Worm (Caenorhabditis elegans) whole organism, mixed stage, embryonic: ENCODE results near the gene daf-4.

Source experiments
- M03D4.4 ChIP-seq: sonication (generic microtip); optimal IDR thresholded peaks from 2 replicates; lab custom pipeline; 2017; ENCODE audit warnings: mild to moderate bottlenecking, missing genetic modification characterization, missing compliant biosample characterization
- bed-3 ChIP-seq: fragments of 200-800 bp; sonication (Bioruptor generic); optimal IDR thresholded peaks from 3 replicates; lab custom pipeline; 2018; ENCODE audit warnings: mild to moderate bottlenecking, missing genetic modification characterization, moderate library complexity, missing compliant biosample characterization
- blmp-1 ChIP-seq: fragments of 150-350 bp; optimal IDR thresholded peaks from 2 replicates; lab custom pipeline; 2014; ENCODE audit warnings: missing biosample characterization, missing genetic modification characterization
- ceh-39 ChIP-seq: fragments of 150-350 bp; optimal IDR thresholded peaks from 2 replicates; lab custom pipeline; 2014; ENCODE audit warnings: missing biosample characterization, missing genetic modification characterization
- ceh-43 ChIP-seq: fragments of 200-800 bp; sonication (Bioruptor generic); optimal IDR thresholded peaks from 2 replicates; lab custom pipeline; 2018; ENCODE audit warnings: mild to moderate bottlenecking, missing genetic modification characterization, moderate library complexity, missing compliant biosample characterization
- ceh-83 ChIP-seq: fragments of 200-800 bp; sonication (Bioruptor generic); optimal IDR thresholded peaks from 2 replicates; lab custom pipeline; 2018; ENCODE audit warnings: mild to moderate bottlenecking, missing genetic modification characterization, missing compliant biosample characterization
- ces-1 ChIP-seq: fragments of 150-350 bp; optimal IDR thresholded peaks from 2 replicates; lab custom pipeline; 2014; ENCODE audit warnings: missing biosample characterization, missing genetic modification reagents, missing genetic modification characterization
- cnd-1 ChIP-seq: fragments of 200-800 bp; sonication (Bioruptor generic); optimal IDR thresholded peaks from 2 replicates; lab custom pipeline; 2018; ENCODE audit warnings: mild to moderate bottlenecking, missing genetic modification characterization, missing compliant biosample characterization
- drap-1 ChIP-seq: fragments of 200-800 bp; sonication (Bioruptor generic); optimal IDR thresholded peaks from 3 replicates; lab custom pipeline; 2018; ENCODE audit warnings: mild to moderate bottlenecking, missing genetic modification characterization, missing compliant biosample characterization
- elt-1 ChIP-seq: sonication (generic microtip); optimal IDR thresholded peaks from 2 replicates; lab custom pipeline; 2017; ENCODE audit warnings: missing genetic modification characterization, mild to moderate bottlenecking, missing compliant biosample characterization, antibody characterized with exemption, moderate library complexity, borderline replicate concordance; ENCODE audit not compliant: insufficient read depth
- elt-3 ChIP-seq: fragments of 150-350 bp; optimal IDR thresholded peaks from 2 replicates; lab custom pipeline; 2014; ENCODE audit warnings: missing biosample characterization, missing genetic modification characterization
- flh-1 ChIP-seq: fragments of 200-800 bp; sonication (Bioruptor generic); optimal IDR thresholded peaks from 2 replicates; lab custom pipeline; 2018; ENCODE audit warnings: mild to moderate bottlenecking, missing genetic modification characterization, moderate library complexity, missing compliant biosample characterization
- ham-2 ChIP-seq: fragments of 200-800 bp; sonication (Bioruptor generic); optimal IDR thresholded peaks from 2 replicates; lab custom pipeline; 2018; ENCODE audit warnings: mild to moderate bottlenecking, missing genetic modification characterization, missing compliant biosample characterization
- hlh-1 ChIP-seq: fragments of 150-350 bp; optimal IDR thresholded peaks from 2 replicates; lab custom pipeline; 2014; ENCODE audit warnings: missing biosample characterization, missing genetic modification reagents, missing genetic modification characterization
- lin-13 ChIP-seq: fragments of 150-350 bp; optimal IDR thresholded peaks from 2 replicates; lab custom pipeline; 2014; ENCODE audit warnings: missing biosample characterization, missing genetic modification characterization
- lin-32 ChIP-seq: fragments of 200-800 bp; sonication (Bioruptor generic); optimal IDR thresholded peaks from 2 replicates; lab custom pipeline; 2018; ENCODE audit warnings: mild to moderate bottlenecking, missing genetic modification characterization, missing compliant biosample characterization
- lsy-2 ChIP-seq: fragments of 150-350 bp; optimal IDR thresholded peaks from 2 replicates; lab custom pipeline; 2014; ENCODE audit warnings: missing biosample characterization, missing genetic modification characterization
- mab-5 ChIP-seq: fragments of 150-350 bp; optimal IDR thresholded peaks from 2 replicates; lab custom pipeline; 2014; ENCODE audit warnings: missing biosample characterization, missing genetic modification characterization
- mep-1 ChIP-seq: fragments of 150-350 bp; optimal IDR thresholded peaks from 2 replicates; lab custom pipeline; 2017; ENCODE audit warnings: missing biosample characterization, missing genetic modification reagents, missing genetic modification characterization, inconsistent platforms
- mls-2 ChIP-seq: sonication (generic microtip); optimal IDR thresholded peaks from 2 replicates; lab custom pipeline; 2016; ENCODE audit warnings: mild to moderate bottlenecking, missing genetic modification characterization, moderate library complexity, missing compliant biosample characterization
- nhr-2 ChIP-seq: fragments of 150-350 bp; optimal IDR thresholded peaks from 2 replicates; lab custom pipeline; 2014; ENCODE audit warnings: missing biosample characterization, missing genetic modification characterization
- nhr-237 ChIP-seq: fragments of 150-350 bp; optimal IDR thresholded peaks from 2 replicates; lab custom pipeline; 2014; ENCODE audit warnings: missing biosample characterization, missing genetic modification characterization
- nhr-28 ChIP-seq: fragments of 150-350 bp; optimal IDR thresholded peaks from 2 replicates; lab custom pipeline; 2014; ENCODE audit warnings: missing biosample characterization, missing genetic modification characterization
- nhr-76 ChIP-seq: sonication (generic microtip); optimal IDR thresholded peaks from 2 replicates; lab custom pipeline; 2017; ENCODE audit warnings: missing biosample characterization, missing genetic modification characterization
- pha-4 ChIP-seq: fragments of 150-350 bp; optimal IDR thresholded peaks from 2 replicates; lab custom pipeline; 2018; ENCODE audit warnings: missing biosample characterization, missing genetic modification reagents, missing genetic modification characterization
- sem-2 ChIP-seq: fragments of 200-800 bp; sonication (Bioruptor generic); optimal IDR thresholded peaks from 2 replicates; lab custom pipeline; 2018; ENCODE audit warnings: mild to moderate bottlenecking, missing genetic modification characterization, missing compliant biosample characterization
- snpc-4 ChIP-seq: fragments of 150-350 bp; optimal IDR thresholded peaks from 2 replicates; lab custom pipeline; 2014; ENCODE audit warnings: missing biosample characterization, missing genetic modification characterization
- sptf-1 ChIP-seq: sonication (generic microtip); optimal IDR thresholded peaks from 2 replicates; lab custom pipeline; 2017; ENCODE audit warnings: mild to moderate bottlenecking, missing genetic modification characterization, moderate library complexity, missing compliant biosample characterization
- tbx-8 ChIP-seq: fragments of 200-800 bp; sonication (Bioruptor generic); optimal IDR thresholded peaks from 2 replicates; lab custom pipeline; 2018; ENCODE audit warnings: mild to moderate bottlenecking, missing genetic modification characterization, moderate library complexity, missing compliant biosample characterization
- unc-120 ChIP-seq: sonication (generic microtip); optimal IDR thresholded peaks from 2 replicates; lab custom pipeline; 2017; ENCODE audit warnings: missing genetic modification characterization, missing compliant biosample characterization; ENCODE audit not compliant: poor library complexity, severe bottlenecking
- unc-39 ChIP-seq: fragments of 150-350 bp; optimal IDR thresholded peaks from 2 replicates; lab custom pipeline; 2014; ENCODE audit warnings: missing biosample characterization, missing genetic modification characterization
- unc-62 ChIP-seq: fragments of 150-350 bp; optimal IDR thresholded peaks from 2 replicates; lab custom pipeline; 2014; ENCODE audit warnings: missing biosample characterization, missing genetic modification reagents, missing genetic modification characterization
- zip-8 ChIP-seq: fragments of 150-350 bp; optimal IDR thresholded peaks from 2 replicates; lab custom pipeline; 2014; ENCODE audit warnings: missing biosample characterization, missing genetic modification characterization
- ztf-11 ChIP-seq: fragments of 150-350 bp; optimal IDR thresholded peaks from 2 replicates; lab custom pipeline; 2014; ENCODE audit warnings: missing biosample characterization, missing genetic modification characterization

daf-4 gene

ce11 chrIII:5591668-5592149, 33.2 kb upstream of the daf-4 start, which contains the start of the genes ddx-15 and ucr-1:
Gene ddx-15, minus strand, starts transcription at chrIII:5591718.
Gene ucr-1, plus strand, starts transcription at chrIII:5592135.
- no peak for TF ChIP-seq mls-2
- TF ChIP-seq unc-120 (tag; lab: Kevin White, UChicago): peak; percentile 20
- TF ChIP-seq pha-4 (tag; lab: Kevin White, UChicago): peak; percentile 41
- no peak for TF ChIP-seq zip-8
- TF ChIP-seq lin-13 (tag; lab: Kevin White, UChicago): peak; percentile 55
- TF ChIP-seq ceh-83 (GFP tag; lab: Kevin White, UChicago): no peak
- TF ChIP-seq snpc-4 (tag; lab: Kevin White, UChicago): no peak
- no peak for TF ChIP-seq cnd-1 (tag; lab: Kevin White, UChicago)
- TF ChIP-seq unc-62: no peak
- no peak for TF ChIP-seq lin-32
- no peak for TF ChIP-seq ham-2 (GFP tag; lab: Kevin White, UChicago)
- no peak for TF ChIP-seq flh-1 (GFP tag; lab: Kevin White, UChicago)
- peak; percentile 76 for TF ChIP-seq lsy-2 (tag; lab: Kevin White, UChicago)
- TF ChIP-seq hlh-1: no peak
- TF ChIP-seq ceh-39: no peak
- TF ChIP-seq sem-2 (GFP tag; lab: Kevin White, UChicago): no peak
- TF ChIP-seq nhr-28 (tag; lab: Kevin White, UChicago): no peak
- no peak for TF ChIP-seq ceh-43
- no peak for TF ChIP-seq nhr-2 (tag; lab: Kevin White, UChicago)
- no peak for TF ChIP-seq ces-1 (GFP tag; lab: Kevin White, UChicago)
- TF ChIP-seq sptf-1 (tag; lab: Kevin White, UChicago): no peak
- no peak for TF ChIP-seq bed-3 (GFP tag; lab: Kevin White, UChicago)
- no peak for TF ChIP-seq drap-1 (GFP tag; lab: Kevin White, UChicago)
- TF ChIP-seq unc-39 (tag; lab: Kevin White, UChicago): no peak
- TF ChIP-seq nhr-76 (tag; lab: Kevin White, UChicago): no peak
- TF ChIP-seq mab-5: no peak
- TF ChIP-seq tbx-8 (GFP tag; lab: Kevin White, UChicago): no peak
- TF ChIP-seq elt-3: no peak
- TF ChIP-seq ztf-11: no peak
- no peak for TF ChIP-seq elt-1 (tag; lab: Kevin White, UChicago)
- peak; percentile 71 for TF ChIP-seq mep-1 (tag; lab: Kevin White, UChicago)
- TF ChIP-seq blmp-1 (tag; lab: Kevin White, UChicago): no peak
- no peak for TF ChIP-seq M03D4.4 (tag; lab: Kevin White, UChicago)

- peak; percentile 38 for TF ChIP-seq nhr-2 (tag; lab: Kevin White, UChicago)
- peak; percentile 48 for TF ChIP-seq ham-2 (GFP tag; lab: Kevin White, UChicago)
- TF ChIP-seq unc-39 (tag; lab: Kevin White, UChicago): no peak
- no peak for TF ChIP-seq pha-4 (tag; lab: Kevin White, UChicago)
- TF ChIP-seq bed-3 (GFP tag; lab: Kevin White, UChicago): no peak
- no peak for TF ChIP-seq ztf-11
- TF ChIP-seq ceh-39: no peak
- TF ChIP-seq cnd-1 (tag; lab: Kevin White, UChicago): no peak
- TF ChIP-seq, all 35 proteins: peak for 2
These were observed 30.6 kb upstream of the daf-4 start for ce11 chrIII:5594350-5594749.

- no peak for TF ChIP-seq zip-8
- no peak for TF ChIP-seq pha-4 (tag; lab: Kevin White, UChicago)
- no peak for TF ChIP-seq ham-2 (GFP tag; lab: Kevin White, UChicago)
- TF ChIP-seq ces-1 (GFP tag; lab: Kevin White, UChicago): no peak
- TF ChIP-seq ceh-39: no peak
- TF ChIP-seq unc-62: no peak
- TF ChIP-seq ceh-83 (GFP tag; lab: Kevin White, UChicago): no peak
- no peak for TF ChIP-seq nhr-237
- TF ChIP-seq lsy-2 (tag; lab: Kevin White, UChicago): no peak
- no peak for TF ChIP-seq unc-120 (tag; lab: Kevin White, UChicago)
- no peak for TF ChIP-seq bed-3 (GFP tag; lab: Kevin White, UChicago)
- no peak for TF ChIP-seq mab-5
- no peak for TF ChIP-seq M03D4.4 (tag; lab: Kevin White, UChicago)
These were observed 29.5 kb upstream of the daf-4 start, which contains the start of gene ced-6 for ce11 chrIII:5595445-5595844. Gene ced-6, plus strand, starts transcription at chrIII:5595771.

- TF ChIP-seq unc-62 (no peak), drap-1 (GFP tag; lab: Kevin White, UChicago) (no peak), elt-1 (tag; lab: Kevin White, UChicago) (no peak), lsy-2 (tag; lab: Kevin White, UChicago) (no peak), ceh-43 (no peak), elt-3 (no peak), snpc-4 (tag; lab: Kevin White, UChicago) (no peak), ceh-39 (no peak), flh-1 (GFP tag; lab: Kevin White, UChicago) (no peak), zip-8 (no peak), blmp-1 (tag; lab: Kevin White, UChicago) (no peak), mls-2 (no peak), nhr-2 (tag; lab: Kevin White, UChicago) (no peak), sem-2 (GFP tag; lab: Kevin White, UChicago) (no peak), bed-3 (GFP tag; lab: Kevin White, UChicago) (no peak), cnd-1 (tag; lab: Kevin White, UChicago) (no peak), nhr-28 (tag; lab: Kevin White, UChicago) (no peak), nhr-237 (no peak)
These were observed 25.0 kb upstream of the daf-4 start, which contains the start of gene wdr-37 for ce11 chrIII:5599958-5600357. Gene wdr-37, minus strand, starts transcription at chrIII:5600058.
